Fruit fly (Drosophila melanogaster) Kc167 (cell line): ENCODE measurements around the gene CG15537.

Source experiments
- insv ChIP-seq: fragments of >200 bp; optimal IDR thresholded peaks from 3 replicates; lab custom pipeline; 2018; ENCODE audit warnings: missing external identifiers
- ttk ChIP-seq: sonication (Bioruptor generic); optimal IDR thresholded peaks from 2 replicates; lab custom pipeline; 2017; ENCODE audit warnings: missing external identifiers

DNA sequence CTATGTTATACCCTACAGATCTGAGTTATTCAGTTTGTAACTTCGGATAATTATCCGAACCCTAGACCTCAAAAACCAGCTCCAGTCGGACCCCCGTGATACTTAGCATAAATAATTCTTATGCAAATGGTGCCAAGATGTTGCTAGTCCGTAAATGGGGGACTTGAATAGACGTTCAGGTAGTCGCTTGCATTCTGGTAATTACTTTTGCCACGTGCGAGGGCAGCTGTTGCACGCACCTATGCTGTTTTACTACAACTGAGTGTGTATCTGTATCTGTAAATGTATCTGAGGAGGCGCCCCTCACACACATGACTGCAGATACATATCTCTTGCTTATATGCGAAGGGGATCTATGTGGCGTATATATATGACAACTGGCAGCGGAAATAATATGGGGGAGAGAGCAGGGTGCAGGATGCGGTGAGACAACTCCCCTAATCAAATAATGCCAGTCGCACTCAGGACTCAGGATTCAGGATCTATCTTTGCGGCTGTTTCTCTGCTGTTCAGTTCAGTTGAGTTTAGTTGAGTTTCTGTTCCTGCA lies 31.3 kb upstream of the CG15537 start:
- TF ChIP-seq ttk (lab: Kevin White, UChicago) (no peak), insv (no peak)
